Worm (Caenorhabditis elegans): ENCODE measurements around the gene Y48E1B.8.

- TF ChIP-seq ama-1 (optimal IDR thresholded peaks at IDR 0.05) = no peak
- TF ChIP-seq tra-4 (tag; optimal IDR thresholded peaks at IDR 0.05) = no peak
- TF ChIP-seq flt-1 (GFP tag; IDR thresholded peaks at IDR 0.05) = no peak
- no peak for TF ChIP-seq ceh-13 (GFP tag; optimal IDR thresholded peaks at IDR 0.05)
- TF ChIP-seq tbx-37 (GFP tag; conservative IDR thresholded peaks at IDR 0.05) = no peak
Measured at ce11 chrII:13547545-13547944, 38.0 kb upstream of the Y48E1B.8 start, which contains the start of gene ddl-2.

Data from whole organism, early embryonic.